Fruit fly (Drosophila melanogaster) whole organism, prepupa: ENCODE data around the gene CG17477.

Experiments used
- CG10631 ChIP-seq: fragments of 200-800 bp; sonication (Bioruptor generic); optimal IDR thresholded peaks from 2 replicates; lab custom pipeline; 2016; ENCODE audit warnings: missing biosample characterization, missing genetic modification characterization
- CG10669 ChIP-seq: fragments of 200-800 bp; sonication (Bioruptor generic); optimal IDR thresholded peaks from 3 replicates; lab custom pipeline; 2018; ENCODE audit warnings: missing biosample characterization, mild to moderate bottlenecking, missing genetic modification characterization, moderate library complexity
- CG31627 ChIP-seq: fragments of 200-800 bp; sonication (Bioruptor generic); optimal IDR thresholded peaks from 3 replicates; lab custom pipeline; 2016; ENCODE audit warnings: missing biosample characterization, missing genetic modification characterization
- CG34406 ChIP-seq: fragments of 200-800 bp; sonication (Bioruptor generic); optimal IDR thresholded peaks from 3 replicates; lab custom pipeline; 2016; ENCODE audit warnings: missing biosample characterization, missing genetic modification characterization
- CG6163 ChIP-seq: fragments of 200-800 bp; sonication (Bioruptor generic); IDR thresholded peaks from 3 replicates; pipeline ENCODE4 v1.3.6; 2022; ENCODE audit warnings: missing biosample characterization, missing genetic modification characterization
- CG8119 ChIP-seq: fragments of 200-800 bp; sonication (Bioruptor generic); IDR thresholded peaks from 3 replicates; pipeline ENCODE4 v1.3.6; 2022; ENCODE audit warnings: missing biosample characterization, missing genetic modification characterization
- Ets21C ChIP-seq: fragments of 200-800 bp; sonication (Bioruptor generic); optimal IDR thresholded peaks from 3 replicates; lab custom pipeline; 2016; ENCODE audit warnings: missing biosample characterization, missing genetic modification characterization
- OdsH ChIP-seq: fragments of 200-800 bp; sonication (Bioruptor generic); optimal IDR thresholded peaks from 3 replicates; lab custom pipeline; 2016; ENCODE audit warnings: missing biosample characterization, missing genetic modification characterization

- TF ChIP-seq CG8119 (no peak), CG10631 (GFP tag; lab: Kevin White, UChicago) (no peak), CG31627 (GFP tag; lab: Kevin White, UChicago) (no peak), Ets21C (no peak), CG10669 (GFP tag; lab: Kevin White, UChicago) (no peak), CG34406 (GFP tag; lab: Kevin White, UChicago) (no peak), OdsH (GFP tag; lab: Kevin White, UChicago) (no peak), CG6163 (GFP tag; lab: Robert Waterston, UW) (no peak)
Observed at dm6 chr3R:17120165-17120564, 6.6 kb downstream of the CG17477 start, which contains the start of gene CG34278.
